Fruit fly (Drosophila melanogaster): ENCODE results near the gene CG33160.

DNA sequence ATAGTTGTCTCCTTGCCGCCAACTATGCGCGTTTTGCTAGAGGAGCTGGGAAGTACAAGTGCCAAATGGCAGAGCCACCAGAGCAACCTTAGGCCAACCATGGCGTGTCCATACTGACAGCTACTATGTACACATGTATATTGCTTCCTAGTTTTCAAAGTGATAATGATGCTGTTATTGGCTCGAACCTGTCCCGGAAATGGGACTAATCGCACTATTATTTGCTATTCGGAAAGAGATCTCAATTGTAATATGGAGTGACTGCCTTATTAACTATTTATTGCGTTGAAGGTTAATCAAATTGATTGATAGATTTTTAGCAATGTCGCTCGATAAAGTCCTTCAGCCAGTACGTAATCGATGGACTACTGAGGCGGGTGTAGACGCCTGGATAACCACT, 1.8 kb downstream of the CG33160 start, which contains the start of gene CG33159:
- TF ChIP-seq ovo (GFP tag; optimal IDR thresholded peaks at IDR 0.05) (no peak), CG7101 (tag; optimal IDR thresholded peaks at IDR 0.05) (no peak), bab1 (GFP tag; optimal IDR thresholded peaks at IDR 0.05) (no peak), CG11617 (GFP tag; optimal IDR thresholded peaks at IDR 0.05) (no peak), Mnt (GFP tag; optimal IDR thresholded peaks at IDR 0.05) (no peak), CG5204 (GFP tag; optimal IDR thresholded peaks at IDR 0.05) (no peak), Crg-1 (GFP tag; optimal IDR thresholded peaks at IDR 0.05) (no peak), CG12768 (GFP tag; optimal IDR thresholded peaks at IDR 0.05) (no peak), cnc (optimal IDR thresholded peaks at IDR 0.05) (no peak)

All from whole organism, adult.